Fruit fly (Drosophila melanogaster) S2 (cell line): ENCODE results near the gene CG9512.

Source experiments
- CG8478 ChIP-seq: fragments of >200 bp; optimal IDR thresholded peaks from 2 replicates; lab custom pipeline; 2018
- CTCF ChIP-seq, 2 experiments: fragments of >200 bp; optimal IDR thresholded peaks; 2 replicates each; lab custom pipeline; 2018

dm6 chrX:14862494-14862893 is 42.9 kb downstream of the CG9512 start:
- no peak for TF ChIP-seq CG8478
- TF ChIP-seq CTCF (optimal IDR thresholded peaks at IDR 0.05; lab: Kevin White, UChicago), result no peak
